Fruit fly (Drosophila melanogaster): ENCODE data around the gene CG8379.

Gene CG8379

dm6 chr3R:8863094-8863865 is 39.1 kb downstream of the CG8379 start:
- peak; percentile 52 for TF ChIP-seq Hr78 (GFP tag; optimal IDR thresholded peaks at IDR 0.05)
- no peak for TF ChIP-seq Dfd (GFP tag; optimal IDR thresholded peaks at IDR 0.05)
- no peak for TF ChIP-seq rgr (GFP tag; optimal IDR thresholded peaks at IDR 0.05)
- TF ChIP-seq OdsH (GFP tag; optimal IDR thresholded peaks at IDR 0.05), result no peak
- TF ChIP-seq brk (GFP tag; optimal IDR thresholded peaks at IDR 0.05), result peak; percentile 26
- TF ChIP-seq Mio (GFP tag; optimal IDR thresholded peaks at IDR 0.05), result no peak
- no peak for TF ChIP-seq sv (GFP tag; optimal IDR thresholded peaks at IDR 0.05)
- peak; percentile 95 for TF ChIP-seq Myc (optimal IDR thresholded peaks at IDR 0.05)
- peak; percentile 10 for TF ChIP-seq Sp1 (GFP tag; optimal IDR thresholded peaks at IDR 0.05)
- TF ChIP-seq tai (GFP tag; optimal IDR thresholded peaks at IDR 0.05), result no peak
- peak in 1 of 2 experiments; percentile 8 for TF ChIP-seq dl (GFP tag; optimal IDR thresholded peaks at IDR 0.05; ENCODE audit: insufficient read depth in 1 of 2, partially characterized antibody in 2 of 2)
- TF ChIP-seq Jra (GFP tag; optimal IDR thresholded peaks at IDR 0.05), result no peak
- peak; percentile 38 for TF ChIP-seq Dif (GFP tag; optimal IDR thresholded peaks at IDR 0.05; ENCODE audit: partially characterized antibody)
- peak; percentile 81 for TF ChIP-seq Vsx2 (GFP tag; optimal IDR thresholded peaks at IDR 0.05; ENCODE audit: partially characterized antibody)
- TF ChIP-seq N (GFP tag; optimal IDR thresholded peaks at IDR 0.05), result peak; percentile 98

DNA sequence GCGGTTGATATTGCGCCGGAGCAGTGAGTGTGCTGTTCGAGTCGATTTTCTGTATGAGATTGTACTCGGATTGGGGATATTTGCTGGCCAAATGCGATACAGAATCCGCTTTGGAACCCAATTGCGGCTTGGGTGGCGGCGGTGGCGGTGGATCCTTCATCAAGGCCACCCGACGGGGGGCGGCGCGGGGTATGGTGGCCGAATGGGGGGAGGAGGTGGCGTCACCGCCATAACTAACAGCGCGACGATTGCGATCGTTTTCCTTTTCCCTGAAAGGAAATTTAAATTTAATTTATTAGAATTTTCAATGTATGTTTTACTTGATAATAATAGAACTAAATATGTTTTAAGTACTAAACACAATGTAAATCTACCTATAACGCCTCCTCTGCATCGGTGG is 40.8 kb downstream of the CG8379 start:
- TF ChIP-seq Dfd (GFP tag; optimal IDR thresholded peaks at IDR 0.05) (peak; percentile 96), Dif (GFP tag; optimal IDR thresholded peaks at IDR 0.05; ENCODE audit: partially characterized antibody) (no peak)

- no peak for TF ChIP-seq pan (optimal IDR thresholded peaks at IDR 0.05)
- TF ChIP-seq jim (GFP tag; optimal IDR thresholded peaks at IDR 0.05), result no peak
- peak; percentile 11 for TF ChIP-seq OdsH (GFP tag; optimal IDR thresholded peaks at IDR 0.05)
- TF ChIP-seq psq (GFP tag; optimal IDR thresholded peaks at IDR 0.05), result peak; percentile 31
- peak in 1 of 2 experiments; percentile 18 for TF ChIP-seq foxo (GFP tag; optimal IDR thresholded peaks at IDR 0.05)
- TF ChIP-seq Hnf4 (GFP tag; optimal IDR thresholded peaks at IDR 0.05), result no peak
- peak; percentile 59 for TF ChIP-seq Sp1 (GFP tag; optimal IDR thresholded peaks at IDR 0.05)
- TF ChIP-seq HLH106 (tag; optimal IDR thresholded peaks at IDR 0.05), result peak; percentile 24
Observed at dm6 chr3R:8867325-8868104, 43.3 kb downstream of the CG8379 start.

- TF ChIP-seq Rel (GFP tag; optimal IDR thresholded peaks at IDR 0.05) (no peak), Rel (tag; optimal IDR thresholded peaks at IDR 0.05) (no peak), fru (GFP tag; optimal IDR thresholded peaks at IDR 0.05) (peak; percentile 38), Dfd (GFP tag; optimal IDR thresholded peaks at IDR 0.05) (no peak), h (GFP tag; optimal IDR thresholded peaks at IDR 0.05) (peak; percentile 56), tai (GFP tag; optimal IDR thresholded peaks at IDR 0.05) (peak; percentile 23), br (GFP tag; optimal IDR thresholded peaks at IDR 0.05) (peak; percentile 28), Vsx2 (GFP tag; optimal IDR thresholded peaks at IDR 0.05; ENCODE audit: partially characterized antibody) (no peak), lola (GFP tag; optimal IDR thresholded peaks at IDR 0.05) (no peak), Abd-B (GFP tag; optimal IDR thresholded peaks at IDR 0.05) (no peak), dmrt93B (GFP tag; optimal IDR thresholded peaks at IDR 0.05) (peak; percentile 18), sage (GFP tag; optimal IDR thresholded peaks at IDR 0.05) (no peak), Sp1 (GFP tag; optimal IDR thresholded peaks at IDR 0.05) (peak; percentile 34), HLH106 (tag; optimal IDR thresholded peaks at IDR 0.05) (peak; percentile 44), OdsH (GFP tag; optimal IDR thresholded peaks at IDR 0.05) (peak; percentile 51), ey (GFP tag; optimal IDR thresholded peaks at IDR 0.05) (peak; percentile 35), CG32264 (GFP tag; optimal IDR thresholded peaks at IDR 0.05) (no peak), Dif (GFP tag; optimal IDR thresholded peaks at IDR 0.05; ENCODE audit: partially characterized antibody) (no peak), Mio (GFP tag; optimal IDR thresholded peaks at IDR 0.05) (no peak), psq (GFP tag; optimal IDR thresholded peaks at IDR 0.05) (peak; percentile 50), usp (GFP tag; optimal IDR thresholded peaks at IDR 0.05) (no peak), jim (GFP tag; optimal IDR thresholded peaks at IDR 0.05) (no peak), dsf (GFP tag; optimal IDR thresholded peaks at IDR 0.05; ENCODE audit: borderline replicate concordance) (no peak), rgr (GFP tag; optimal IDR thresholded peaks at IDR 0.05) (peak; percentile 6), dl (GFP tag; optimal IDR thresholded peaks at IDR 0.05; ENCODE audit: insufficient read depth in 1 of 2, partially characterized antibody in 2 of 2) (no peak), woc (GFP tag; optimal IDR thresholded peaks at IDR 0.05) (peak; percentile 43), foxo (GFP tag; optimal IDR thresholded peaks at IDR 0.05) (peak in 1 of 2 experiments; percentile 44), Jra (GFP tag; optimal IDR thresholded peaks at IDR 0.05) (no peak)
Observed at dm6 chr3R:8875754-8876153, 51.5 kb downstream of the CG8379 start.
